Worm (Caenorhabditis elegans) whole organism, L1 larva: ENCODE results near the gene xpf-1.

ENCODE experiments used
- C34B4.2 ChIP-seq: sonication (generic microtip); optimal IDR thresholded peaks from 2 replicates; lab custom pipeline; 2017; ENCODE audit warnings: mild to moderate bottlenecking, missing genetic modification characterization, missing compliant biosample characterization
- ama-1 ChIP-seq: fragments of 150-350 bp; optimal IDR thresholded peaks from 2 replicates; lab custom pipeline; 2014
- ceh-8 ChIP-seq: fragments of 200-800 bp; sonication (Bioruptor generic); optimal IDR thresholded peaks from 2 replicates; lab custom pipeline; 2018; ENCODE audit warnings: mild to moderate bottlenecking, missing genetic modification characterization, moderate library complexity, missing compliant biosample characterization
- ceh-88 ChIP-seq: fragments of 200-800 bp; sonication (Bioruptor generic); IDR thresholded peaks from 2 replicates; pipeline ENCODE4 v1.3.6; 2022; ENCODE audit warnings: missing genetic modification characterization, missing compliant biosample characterization
- efl-1 ChIP-seq, 4 experiments: fragments of 150-350 bp; optimal IDR thresholded peaks in 3 of 4; peaks in 1 of 4; 1 replicate in 1 of 4; 2 replicates in 3 of 4; lab custom pipeline; 2014; ENCODE audit warnings: missing biosample characterization in 2 of 4, missing genetic modification characterization in 2 of 4, missing genetic modification reagents in 2 of 4
- egl-27 ChIP-seq, 2 experiments: fragments of 150-350 bp in 1 of 2; sonication (generic microtip); optimal IDR thresholded peaks; 3 replicates each; lab custom pipeline; 2017 to 2018; ENCODE audit warnings: missing biosample characterization in 2 of 2, missing genetic modification characterization in 2 of 2, missing genetic modification reagents in 2 of 2
- unc-130 ChIP-seq: fragments of 150-350 bp; optimal IDR thresholded peaks from 2 replicates; lab custom pipeline; 2017; ENCODE audit warnings: missing biosample characterization, missing genetic modification characterization, inconsistent platforms
- ztf-11 ChIP-seq, 2 experiments: sonication (generic microtip); optimal IDR thresholded peaks; 2 replicates each; lab custom pipeline; 2016 to 2017; ENCODE audit warnings: missing genetic modification characterization in 2 of 2, missing biosample characterization in 1 of 2, missing compliant biosample characterization in 1 of 2

DNA sequence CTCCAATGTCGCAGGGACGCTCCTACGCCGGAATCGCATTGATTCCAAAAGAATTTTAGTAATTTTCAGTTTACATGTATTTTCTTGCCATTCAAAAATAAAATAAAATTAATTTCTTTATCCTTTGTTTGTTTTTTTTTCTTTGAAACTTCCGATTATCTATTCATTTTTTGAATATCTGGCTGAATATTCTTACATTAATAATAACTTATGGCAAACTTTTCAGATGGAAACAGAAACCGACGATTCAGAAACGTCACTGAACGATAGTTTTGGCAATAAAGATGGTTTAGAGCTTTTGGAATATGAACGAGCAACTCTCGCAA, at the start of gene xpf-1:
- no peak for TF ChIP-seq unc-130 (tag; lab: Kevin White, UChicago)
- TF ChIP-seq ceh-88 (GFP tag; lab: Robert Waterston, UW), result no peak
- TF ChIP-seq ama-1, result no peak
- no peak for TF ChIP-seq ztf-11 (tag; optimal IDR thresholded peaks at IDR 0.05; lab: Kevin White, UChicago)
- TF ChIP-seq ceh-8 (GFP tag; lab: Kevin White, UChicago), result no peak
- no peak for TF ChIP-seq efl-1 (optimal IDR thresholded peaks at IDR 0.05; lab: Kevin White, UChicago)
- no peak for TF ChIP-seq efl-1 (GFP tag; optimal IDR thresholded peaks at IDR 0.05 in 1 of 2; lab: Kevin White, UChicago)
- TF ChIP-seq C34B4.2 (tag; lab: Kevin White, UChicago), result no peak
- no peak for TF ChIP-seq egl-27 (tag; optimal IDR thresholded peaks at IDR 0.05; lab: Kevin White, UChicago)
